Worm (Caenorhabditis elegans) whole organism, mixed stage, embryonic: ENCODE data around the gene gei-13.
"Not testable (repeated sequence)": the region's sequence is repeated elsewhere in the genome, so short reads cannot be mapped to it uniquely, and the experiment has no call there.

Experiments used
- M03D4.4 ChIP-seq: sonication (generic microtip); optimal IDR thresholded peaks from 2 replicates; lab custom pipeline; 2017; ENCODE audit warnings: mild to moderate bottlenecking, missing genetic modification characterization, missing compliant biosample characterization
- bed-3 ChIP-seq: fragments of 200-800 bp; sonication (Bioruptor generic); optimal IDR thresholded peaks from 3 replicates; lab custom pipeline; 2018; ENCODE audit warnings: mild to moderate bottlenecking, missing genetic modification characterization, moderate library complexity, missing compliant biosample characterization
- blmp-1 ChIP-seq: fragments of 150-350 bp; optimal IDR thresholded peaks from 2 replicates; lab custom pipeline; 2014; ENCODE audit warnings: missing biosample characterization, missing genetic modification characterization
- ceh-39 ChIP-seq: fragments of 150-350 bp; optimal IDR thresholded peaks from 2 replicates; lab custom pipeline; 2014; ENCODE audit warnings: missing biosample characterization, missing genetic modification characterization
- ceh-43 ChIP-seq: fragments of 200-800 bp; sonication (Bioruptor generic); optimal IDR thresholded peaks from 2 replicates; lab custom pipeline; 2018; ENCODE audit warnings: mild to moderate bottlenecking, missing genetic modification characterization, moderate library complexity, missing compliant biosample characterization
- ceh-83 ChIP-seq: fragments of 200-800 bp; sonication (Bioruptor generic); optimal IDR thresholded peaks from 2 replicates; lab custom pipeline; 2018; ENCODE audit warnings: mild to moderate bottlenecking, missing genetic modification characterization, missing compliant biosample characterization
- ces-1 ChIP-seq: fragments of 150-350 bp; optimal IDR thresholded peaks from 2 replicates; lab custom pipeline; 2014; ENCODE audit warnings: missing biosample characterization, missing genetic modification reagents, missing genetic modification characterization
- cnd-1 ChIP-seq: fragments of 200-800 bp; sonication (Bioruptor generic); optimal IDR thresholded peaks from 2 replicates; lab custom pipeline; 2018; ENCODE audit warnings: mild to moderate bottlenecking, missing genetic modification characterization, missing compliant biosample characterization
- drap-1 ChIP-seq: fragments of 200-800 bp; sonication (Bioruptor generic); optimal IDR thresholded peaks from 3 replicates; lab custom pipeline; 2018; ENCODE audit warnings: mild to moderate bottlenecking, missing genetic modification characterization, missing compliant biosample characterization
- elt-1 ChIP-seq: sonication (generic microtip); optimal IDR thresholded peaks from 2 replicates; lab custom pipeline; 2017; ENCODE audit warnings: missing genetic modification characterization, mild to moderate bottlenecking, missing compliant biosample characterization, antibody characterized with exemption, moderate library complexity, borderline replicate concordance; ENCODE audit not compliant: insufficient read depth
- elt-3 ChIP-seq: fragments of 150-350 bp; optimal IDR thresholded peaks from 2 replicates; lab custom pipeline; 2014; ENCODE audit warnings: missing biosample characterization, missing genetic modification characterization
- ham-2 ChIP-seq: fragments of 200-800 bp; sonication (Bioruptor generic); optimal IDR thresholded peaks from 2 replicates; lab custom pipeline; 2018; ENCODE audit warnings: mild to moderate bottlenecking, missing genetic modification characterization, missing compliant biosample characterization
- hlh-1 ChIP-seq: fragments of 150-350 bp; optimal IDR thresholded peaks from 2 replicates; lab custom pipeline; 2014; ENCODE audit warnings: missing biosample characterization, missing genetic modification reagents, missing genetic modification characterization
- lin-13 ChIP-seq: fragments of 150-350 bp; optimal IDR thresholded peaks from 2 replicates; lab custom pipeline; 2014; ENCODE audit warnings: missing biosample characterization, missing genetic modification characterization
- lin-32 ChIP-seq: fragments of 200-800 bp; sonication (Bioruptor generic); optimal IDR thresholded peaks from 2 replicates; lab custom pipeline; 2018; ENCODE audit warnings: mild to moderate bottlenecking, missing genetic modification characterization, missing compliant biosample characterization
- lsy-2 ChIP-seq: fragments of 150-350 bp; optimal IDR thresholded peaks from 2 replicates; lab custom pipeline; 2014; ENCODE audit warnings: missing biosample characterization, missing genetic modification characterization
- mep-1 ChIP-seq: fragments of 150-350 bp; optimal IDR thresholded peaks from 2 replicates; lab custom pipeline; 2017; ENCODE audit warnings: missing biosample characterization, missing genetic modification reagents, missing genetic modification characterization, inconsistent platforms
- nhr-2 ChIP-seq: fragments of 150-350 bp; optimal IDR thresholded peaks from 2 replicates; lab custom pipeline; 2014; ENCODE audit warnings: missing biosample characterization, missing genetic modification characterization
- nhr-237 ChIP-seq: fragments of 150-350 bp; optimal IDR thresholded peaks from 2 replicates; lab custom pipeline; 2014; ENCODE audit warnings: missing biosample characterization, missing genetic modification characterization
- nhr-28 ChIP-seq: fragments of 150-350 bp; optimal IDR thresholded peaks from 2 replicates; lab custom pipeline; 2014; ENCODE audit warnings: missing biosample characterization, missing genetic modification characterization
- nhr-76 ChIP-seq: sonication (generic microtip); optimal IDR thresholded peaks from 2 replicates; lab custom pipeline; 2017; ENCODE audit warnings: missing biosample characterization, missing genetic modification characterization
- pha-4 ChIP-seq: fragments of 150-350 bp; optimal IDR thresholded peaks from 2 replicates; lab custom pipeline; 2018; ENCODE audit warnings: missing biosample characterization, missing genetic modification reagents, missing genetic modification characterization
- sem-2 ChIP-seq: fragments of 200-800 bp; sonication (Bioruptor generic); optimal IDR thresholded peaks from 2 replicates; lab custom pipeline; 2018; ENCODE audit warnings: mild to moderate bottlenecking, missing genetic modification characterization, missing compliant biosample characterization
- snpc-4 ChIP-seq: fragments of 150-350 bp; optimal IDR thresholded peaks from 2 replicates; lab custom pipeline; 2014; ENCODE audit warnings: missing biosample characterization, missing genetic modification characterization
- sptf-1 ChIP-seq: sonication (generic microtip); optimal IDR thresholded peaks from 2 replicates; lab custom pipeline; 2017; ENCODE audit warnings: mild to moderate bottlenecking, missing genetic modification characterization, moderate library complexity, missing compliant biosample characterization
- tbx-8 ChIP-seq: fragments of 200-800 bp; sonication (Bioruptor generic); optimal IDR thresholded peaks from 2 replicates; lab custom pipeline; 2018; ENCODE audit warnings: mild to moderate bottlenecking, missing genetic modification characterization, moderate library complexity, missing compliant biosample characterization
- unc-39 ChIP-seq: fragments of 150-350 bp; optimal IDR thresholded peaks from 2 replicates; lab custom pipeline; 2014; ENCODE audit warnings: missing biosample characterization, missing genetic modification characterization
- unc-62 ChIP-seq: fragments of 150-350 bp; optimal IDR thresholded peaks from 2 replicates; lab custom pipeline; 2014; ENCODE audit warnings: missing biosample characterization, missing genetic modification reagents, missing genetic modification characterization
- zip-8 ChIP-seq: fragments of 150-350 bp; optimal IDR thresholded peaks from 2 replicates; lab custom pipeline; 2014; ENCODE audit warnings: missing biosample characterization, missing genetic modification characterization
- ztf-11 ChIP-seq: fragments of 150-350 bp; optimal IDR thresholded peaks from 2 replicates; lab custom pipeline; 2014; ENCODE audit warnings: missing biosample characterization, missing genetic modification characterization

Gene gei-13

DNA sequence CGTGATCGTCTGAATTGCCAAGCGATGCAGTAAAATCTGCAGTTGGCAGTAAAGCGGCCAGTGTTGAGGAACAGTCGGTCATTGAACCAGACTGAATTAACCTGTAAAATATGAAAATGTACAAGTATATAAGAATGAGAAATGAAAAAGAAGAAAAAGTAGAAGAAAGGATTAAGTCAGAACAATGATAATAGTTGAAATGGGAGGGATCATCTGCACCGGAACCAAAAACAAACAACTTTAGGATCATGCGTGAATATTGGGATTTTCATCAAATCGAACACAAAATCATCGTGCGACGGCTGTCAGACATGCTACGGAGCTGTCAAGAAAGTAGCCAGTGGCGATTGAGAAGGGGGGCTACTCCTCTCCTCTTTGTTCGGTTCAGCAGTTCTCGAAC lies at the start of gene gei-13:
Gene gei-13 (minus strand): TSS at position 101 of the 400 bp plus-strand sequence.
- no peak for TF ChIP-seq pha-4 (tag; lab: Kevin White, UChicago)
- no peak for TF ChIP-seq nhr-28 (tag; lab: Kevin White, UChicago)
- no peak for TF ChIP-seq tbx-8 (GFP tag; lab: Kevin White, UChicago)
- no peak for TF ChIP-seq zip-8 (tag; lab: Kevin White, UChicago)
- no peak for TF ChIP-seq unc-39 (tag; lab: Kevin White, UChicago)
- no peak for TF ChIP-seq elt-1 (tag; lab: Kevin White, UChicago)
- no peak for TF ChIP-seq nhr-2
- no peak for TF ChIP-seq unc-62 (GFP tag; lab: Kevin White, UChicago)
- TF ChIP-seq ceh-83 (GFP tag; lab: Kevin White, UChicago), result no peak
- no peak for TF ChIP-seq lsy-2 (tag; lab: Kevin White, UChicago)
- TF ChIP-seq ztf-11 (tag; lab: Kevin White, UChicago), result no peak
- no peak for TF ChIP-seq elt-3
- no peak for TF ChIP-seq sptf-1 (tag; lab: Kevin White, UChicago)
- TF ChIP-seq drap-1 (GFP tag; lab: Kevin White, UChicago), result no peak
- no peak for TF ChIP-seq lin-13 (tag; lab: Kevin White, UChicago)
- no peak for TF ChIP-seq snpc-4 (tag; lab: Kevin White, UChicago)

DNA sequence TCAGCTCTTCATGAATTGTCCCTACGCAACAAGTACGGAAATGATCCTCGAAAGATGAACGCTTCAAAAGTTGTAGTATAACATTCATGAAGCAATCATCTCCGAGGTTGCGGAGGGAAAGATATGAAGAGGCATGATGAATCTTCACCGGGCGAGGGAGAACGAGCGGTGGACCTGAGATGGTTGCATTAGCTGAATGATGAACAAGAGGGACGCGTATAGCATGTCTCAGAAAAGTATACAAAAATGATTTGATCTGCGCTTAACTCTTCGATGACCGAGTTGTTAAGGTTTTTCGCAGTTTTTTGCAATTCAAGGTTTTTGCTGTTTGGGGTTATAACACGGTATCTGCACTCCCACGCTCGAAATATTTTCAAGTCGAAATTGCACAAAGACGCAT lies 49.0 kb upstream of the gei-13 start, which contains the start of gene C07A9.10:
Gene C07A9.10 (minus strand): TSS at position 101 of the 400 bp plus-strand sequence.
- TF ChIP-seq bed-3 (GFP tag; lab: Kevin White, UChicago) (no peak), mep-1 (tag; lab: Kevin White, UChicago) (no peak), unc-62 (GFP tag; lab: Kevin White, UChicago) (no peak), ceh-83 (GFP tag; lab: Kevin White, UChicago) (no peak), sem-2 (GFP tag; lab: Kevin White, UChicago) (no peak), nhr-237 (tag; lab: Kevin White, UChicago) (no peak), pha-4 (tag; lab: Kevin White, UChicago) (no peak), nhr-28 (tag; lab: Kevin White, UChicago) (no peak), lin-32 (no peak), elt-1 (tag; lab: Kevin White, UChicago) (no peak), sptf-1 (tag; lab: Kevin White, UChicago) (no peak), ham-2 (GFP tag; lab: Kevin White, UChicago) (no peak), ceh-43 (GFP tag; lab: Kevin White, UChicago) (no peak), ceh-39 (tag; lab: Kevin White, UChicago) (no peak), cnd-1 (tag; lab: Kevin White, UChicago) (no peak), drap-1 (GFP tag; lab: Kevin White, UChicago) (no peak), elt-3 (no peak), zip-8 (tag; lab: Kevin White, UChicago) (no peak), M03D4.4 (tag; lab: Kevin White, UChicago) (no peak)

DNA sequence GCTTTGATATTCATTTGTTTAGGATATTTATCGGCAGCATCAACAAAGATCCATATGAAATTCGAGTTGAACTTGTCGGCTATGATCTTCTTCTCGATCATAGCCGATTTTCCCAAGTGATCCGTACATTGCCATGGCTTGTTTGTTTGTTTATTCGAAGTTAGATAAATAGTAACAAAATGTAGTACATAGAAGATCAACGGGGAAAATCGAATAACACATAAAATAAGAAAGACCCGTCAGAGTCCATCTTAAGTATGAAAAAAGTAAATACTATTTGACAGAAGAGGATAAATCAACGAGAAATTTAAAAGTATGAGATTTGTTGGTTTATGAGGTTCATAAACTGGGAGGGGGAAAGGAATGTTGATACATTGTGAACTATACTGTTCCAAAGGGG lies 45.8 kb upstream of the gei-13 start, which contains the start of gene C07A9.5:
Gene C07A9.5 (minus strand): TSS at position 101 of the 400 bp plus-strand sequence.
- TF ChIP-seq nhr-76 (tag; lab: Kevin White, UChicago); ceh-83 (GFP tag; lab: Kevin White, UChicago); elt-3: not testable (repeated sequence)

DNA sequence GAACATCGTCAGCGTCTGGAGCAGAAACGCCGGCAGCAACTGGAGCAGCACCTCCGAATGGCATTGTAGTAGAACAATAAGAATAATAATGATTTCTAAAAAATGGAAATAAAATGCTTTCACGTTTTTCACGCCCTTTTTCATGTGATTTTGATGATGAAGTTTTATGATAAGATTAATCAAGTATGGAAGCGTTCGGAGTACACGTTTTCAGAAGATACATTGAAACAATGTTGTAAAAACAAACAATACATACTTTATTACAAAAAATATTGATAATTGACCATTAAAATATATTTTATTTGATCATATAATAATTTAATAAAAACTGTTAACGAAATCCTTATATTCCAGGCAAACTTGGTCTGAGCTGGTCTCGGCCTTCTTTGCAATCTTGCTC lies 44.3 kb upstream of the gei-13 start, which contains the start of gene C07A9.13:
Gene C07A9.13 (minus strand): TSS at position 101 of the 400 bp plus-strand sequence.
- not testable (repeated sequence) for TF ChIP-seq tbx-8 (GFP tag; lab: Kevin White, UChicago); hlh-1; ces-1 (GFP tag; lab: Kevin White, UChicago)

DNA sequence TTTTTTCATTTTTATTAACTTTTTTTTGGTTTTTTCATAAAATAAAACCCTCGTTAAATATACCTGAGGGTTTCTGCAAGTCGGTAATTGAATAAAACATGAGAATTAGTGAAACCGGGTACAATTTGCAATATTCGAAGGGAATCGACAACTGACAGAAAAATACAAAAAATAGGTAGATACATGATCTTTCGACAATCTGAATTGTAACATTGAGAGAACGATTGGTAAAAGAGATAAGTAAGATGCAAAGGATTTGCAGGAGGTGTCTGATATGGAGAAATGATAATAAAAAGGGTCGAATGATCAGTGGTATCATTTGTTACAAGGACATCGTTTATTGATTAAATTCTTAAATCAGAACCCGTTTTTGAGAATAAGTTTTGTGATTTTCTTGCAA lies 41.9 kb upstream of the gei-13 start, which contains the start of gene ugt-60:
Gene ugt-60 (minus strand): TSS at position 233 of the 400 bp plus-strand sequence.
- TF ChIP-seq pha-4 (tag; lab: Kevin White, UChicago), result no peak
- peak; percentile 51 for TF ChIP-seq elt-1 (tag; lab: Kevin White, UChicago)
- no peak for TF ChIP-seq blmp-1 (tag; lab: Kevin White, UChicago)
